Worm (Caenorhabditis elegans) whole organism, L1 larva: ENCODE results near the gene Y58A7A.4.

Experiments used
- ceh-90 ChIP-seq: sonication (generic microtip); optimal IDR thresholded peaks from 2 replicates; lab custom pipeline; 2016; ENCODE audit warnings: missing genetic modification characterization, missing compliant biosample characterization
- elt-3 ChIP-seq, 6 experiments: fragments of 150-350 bp in 1 of 6; sonication (generic microtip); optimal IDR thresholded peaks; 2 replicates each; lab custom pipeline; 2017 to 2018; ENCODE audit warnings: missing biosample characterization in 6 of 6, missing genetic modification characterization in 6 of 6, inconsistent platforms in 1 of 6
- lir-3 ChIP-seq: sonication (generic microtip); optimal IDR thresholded peaks from 2 replicates; lab custom pipeline; 2016; ENCODE audit warnings: mild to moderate bottlenecking, missing genetic modification characterization, moderate library complexity, missing compliant biosample characterization; ENCODE audit not compliant: poor library complexity
- lsy-2 ChIP-seq, 2 experiments: fragments of 150-350 bp; optimal IDR thresholded peaks; 2 replicates each; lab custom pipeline; 2014; ENCODE audit warnings: missing biosample characterization in 2 of 2, missing genetic modification characterization in 2 of 2
- nhr-12 ChIP-seq: sonication (generic microtip); optimal IDR thresholded peaks from 2 replicates; lab custom pipeline; 2017; ENCODE audit warnings: missing biosample characterization, missing genetic modification characterization
- nhr-71 ChIP-seq: sonication (generic microtip); optimal IDR thresholded peaks from 2 replicates; lab custom pipeline; 2016; ENCODE audit warnings: mild to moderate bottlenecking, missing genetic modification characterization, moderate library complexity, missing compliant biosample characterization
- sox-4 ChIP-seq: sonication (generic microtip); optimal IDR thresholded peaks from 2 replicates; lab custom pipeline; 2016; ENCODE audit warnings: missing genetic modification characterization, missing compliant biosample characterization

DNA sequence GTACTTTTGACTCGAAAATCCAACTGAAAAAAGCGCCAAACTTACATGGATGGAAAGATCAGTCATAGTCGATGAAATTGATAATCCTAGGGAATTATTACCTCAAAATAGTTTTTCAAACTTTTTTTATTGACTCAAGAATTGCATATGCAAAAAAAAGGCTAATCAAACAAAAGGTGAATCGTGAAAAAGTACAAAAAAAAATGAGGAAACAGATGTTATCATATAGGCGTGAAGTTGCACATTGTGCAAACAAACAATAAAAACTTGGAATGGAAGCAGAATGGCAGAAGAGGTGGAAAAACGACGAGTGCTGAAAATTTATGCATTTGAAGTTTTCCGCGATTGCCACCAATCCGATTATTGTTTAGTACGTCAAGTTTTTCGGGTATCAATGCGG is 38.7 kb downstream of the Y58A7A.4 start, which contains the start of gene exc-14:
- TF ChIP-seq sox-4 (tag; lab: Kevin White, UChicago) (no peak), elt-3 (tag; optimal IDR thresholded peaks at IDR 0.05; lab: Kevin White, UChicago) (no peak), lsy-2 (tag; optimal IDR thresholded peaks at IDR 0.05; lab: Kevin White, UChicago) (no peak), nhr-12 (tag; lab: Kevin White, UChicago) (no peak), nhr-71 (tag; lab: Kevin White, UChicago) (no peak), lir-3 (tag; lab: Kevin White, UChicago) (no peak), ceh-90 (tag; lab: Kevin White, UChicago) (no peak)
